Fruit fly (Drosophila melanogaster): ENCODE measurements around the gene IRSp53.

IRSp53 gene

dm6 chr3L:11182994-11183393 is 47.1 kb downstream of the IRSp53 start:
- TF ChIP-seq Hr83 (GFP tag; optimal IDR thresholded peaks at IDR 0.05; ENCODE audit: poor library complexity, severe bottlenecking), result no peak
- no peak for TF ChIP-seq brk (GFP tag; optimal IDR thresholded peaks at IDR 0.05)
- no peak for TF ChIP-seq Myc (optimal IDR thresholded peaks at IDR 0.05)
- no peak for TF ChIP-seq sage (GFP tag; optimal IDR thresholded peaks at IDR 0.05)
- no peak for TF ChIP-seq ey (GFP tag; optimal IDR thresholded peaks at IDR 0.05)
- no peak for TF ChIP-seq CG32264 (GFP tag; optimal IDR thresholded peaks at IDR 0.05)
- TF ChIP-seq Jra (GFP tag; optimal IDR thresholded peaks at IDR 0.05), result no peak
- no peak for TF ChIP-seq lola (GFP tag; optimal IDR thresholded peaks at IDR 0.05)
- no peak for TF ChIP-seq HLH106 (tag; optimal IDR thresholded peaks at IDR 0.05)
- no peak for TF ChIP-seq dmrt93B (GFP tag; optimal IDR thresholded peaks at IDR 0.05)
- TF ChIP-seq sv (GFP tag; optimal IDR thresholded peaks at IDR 0.05), result no peak
- TF ChIP-seq fru (GFP tag; optimal IDR thresholded peaks at IDR 0.05), result no peak
- TF ChIP-seq Dif (GFP tag; optimal IDR thresholded peaks at IDR 0.05; ENCODE audit: partially characterized antibody), result no peak

DNA sequence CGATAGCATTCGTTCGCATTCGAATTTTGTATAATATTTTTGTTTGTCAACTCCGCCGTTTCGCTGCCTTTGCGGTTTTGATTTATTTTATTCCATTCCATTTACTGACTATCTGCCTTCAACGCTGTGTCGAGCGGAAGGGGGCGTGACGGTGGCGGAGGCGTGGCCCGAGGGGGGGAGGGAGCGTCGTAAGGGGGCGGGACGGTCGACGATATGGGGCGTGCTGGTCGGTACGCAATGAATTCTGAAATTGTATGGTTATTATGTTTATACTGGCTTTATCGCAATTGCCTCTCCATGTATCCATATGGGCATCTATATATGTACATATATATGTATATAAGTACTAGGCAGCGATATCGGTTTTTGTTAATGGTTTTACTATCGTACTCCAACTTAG is 48.1 kb downstream of the IRSp53 start:
- TF ChIP-seq h (GFP tag; optimal IDR thresholded peaks at IDR 0.05), result no peak
- no peak for TF ChIP-seq CrebA (GFP tag; optimal IDR thresholded peaks at IDR 0.05; ENCODE audit: borderline replicate concordance)
- no peak for TF ChIP-seq woc (GFP tag; optimal IDR thresholded peaks at IDR 0.05)
- TF ChIP-seq Dfd (GFP tag; optimal IDR thresholded peaks at IDR 0.05), result peak; percentile 81

dm6 chr3L:11186768-11187167 is 50.9 kb downstream of the IRSp53 start:
- TF ChIP-seq fru (GFP tag; optimal IDR thresholded peaks at IDR 0.05) (peak; percentile 5), N (GFP tag; optimal IDR thresholded peaks at IDR 0.05) (no peak), HLH106 (tag; optimal IDR thresholded peaks at IDR 0.05) (no peak), Sp1 (GFP tag; optimal IDR thresholded peaks at IDR 0.05) (no peak), foxo (GFP tag; optimal IDR thresholded peaks at IDR 0.05) (peak in 1 of 2 experiments; percentile 5)

DNA sequence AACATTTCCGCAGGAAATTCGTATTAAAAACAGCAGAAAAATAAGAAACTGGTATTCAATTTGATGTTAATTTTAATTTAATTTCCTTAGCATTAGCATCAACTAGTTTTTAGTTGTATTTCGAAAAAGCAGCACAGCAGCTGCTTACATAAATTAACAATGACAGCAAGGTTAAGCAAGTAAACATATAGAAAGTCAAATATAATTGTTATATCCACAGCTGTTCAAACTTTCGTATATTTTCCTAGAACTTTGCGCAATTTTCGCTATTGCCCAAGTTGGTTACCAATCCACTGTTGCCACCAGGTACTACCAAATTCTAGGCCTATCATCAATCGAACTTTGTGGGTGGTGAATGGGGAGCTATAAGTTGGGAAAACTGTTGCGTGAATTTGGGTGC is 54.2 kb downstream of the IRSp53 start:
- TF ChIP-seq dmrt93B (GFP tag; optimal IDR thresholded peaks at IDR 0.05) (no peak), Hr78 (GFP tag; optimal IDR thresholded peaks at IDR 0.05) (no peak), jim (GFP tag; optimal IDR thresholded peaks at IDR 0.05) (no peak), ey (GFP tag; optimal IDR thresholded peaks at IDR 0.05) (no peak), psq (GFP tag; optimal IDR thresholded peaks at IDR 0.05) (no peak), Mio (GFP tag; optimal IDR thresholded peaks at IDR 0.05) (no peak), Myc (optimal IDR thresholded peaks at IDR 0.05) (no peak), woc (GFP tag; optimal IDR thresholded peaks at IDR 0.05) (no peak), dsf (GFP tag; optimal IDR thresholded peaks at IDR 0.05; ENCODE audit: borderline replicate concordance) (no peak)

- peak; percentile 28 for TF ChIP-seq Dfd (GFP tag; optimal IDR thresholded peaks at IDR 0.05)
- no peak for TF ChIP-seq Vsx2 (GFP tag; optimal IDR thresholded peaks at IDR 0.05; ENCODE audit: partially characterized antibody)
Observed at dm6 chr3L:11195275-11195674, 59.4 kb downstream of the IRSp53 start.

- TF ChIP-seq Dfd (GFP tag; optimal IDR thresholded peaks at IDR 0.05), result peak; percentile 10
- TF ChIP-seq Vsx2 (GFP tag; optimal IDR thresholded peaks at IDR 0.05; ENCODE audit: partially characterized antibody), result no peak
Observed at dm6 chr3L:11196860-11197259, 61.0 kb downstream of the IRSp53 start.

DNA sequence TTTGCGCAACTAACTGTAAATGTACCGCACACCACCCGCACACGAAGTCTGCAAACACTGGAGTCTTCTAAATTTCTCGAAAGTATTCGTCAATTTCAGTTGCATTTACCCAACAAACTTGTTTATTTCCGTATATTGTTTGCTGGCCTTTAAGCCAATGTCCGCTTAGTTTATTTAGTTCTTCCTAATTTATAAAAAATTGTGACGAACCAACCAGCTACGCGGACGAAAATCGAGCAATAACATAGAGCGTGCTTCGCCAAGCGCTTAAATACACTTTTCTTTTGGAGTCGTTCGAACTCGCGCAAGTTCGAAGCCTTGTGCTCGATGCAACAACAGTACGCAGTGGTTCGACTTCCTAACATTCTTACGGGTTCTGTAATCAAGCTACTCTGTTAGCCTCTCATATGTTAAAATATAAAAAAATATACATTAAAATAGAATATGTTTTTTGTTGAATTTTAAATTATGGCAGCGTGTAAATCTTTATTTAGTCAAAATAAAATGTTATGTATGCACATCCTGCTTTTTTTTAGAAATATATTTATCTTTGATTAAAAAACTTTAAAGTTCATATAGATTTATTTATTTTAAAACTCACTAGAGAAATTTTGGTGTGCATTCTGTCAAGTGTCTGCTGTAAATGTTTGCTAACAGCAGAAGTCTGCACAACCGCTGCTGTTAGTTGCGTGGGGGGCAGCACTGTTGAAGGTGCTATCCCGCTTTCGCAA is 61.6 kb downstream of the IRSp53 start, which contains the start of gene GlcAT-P:
Gene GlcAT-P (minus strand): TSS at position 246 of the 731 bp plus-strand sequence.
- peak; percentile 45 for TF ChIP-seq rgr (GFP tag; optimal IDR thresholded peaks at IDR 0.05)
- peak; percentile 60 for TF ChIP-seq brk (GFP tag; optimal IDR thresholded peaks at IDR 0.05)
- TF ChIP-seq woc (GFP tag; optimal IDR thresholded peaks at IDR 0.05), result peak; percentile 45
- TF ChIP-seq dsf (GFP tag; optimal IDR thresholded peaks at IDR 0.05; ENCODE audit: borderline replicate concordance), result no peak
- TF ChIP-seq HLH106 (tag; optimal IDR thresholded peaks at IDR 0.05), result peak; percentile 69
- no peak for TF ChIP-seq N (GFP tag; optimal IDR thresholded peaks at IDR 0.05)
- peak; percentile 36 for TF ChIP-seq sv (GFP tag; optimal IDR thresholded peaks at IDR 0.05)
- no peak for TF ChIP-seq lola (GFP tag; optimal IDR thresholded peaks at IDR 0.05)
- TF ChIP-seq psq (GFP tag; optimal IDR thresholded peaks at IDR 0.05), result peak; percentile 59
- peak; percentile 57 for TF ChIP-seq OdsH (GFP tag; optimal IDR thresholded peaks at IDR 0.05)
- TF ChIP-seq CG9705 (GFP tag; optimal IDR thresholded peaks at IDR 0.05), result peak; percentile 2
- TF ChIP-seq Dif (GFP tag; optimal IDR thresholded peaks at IDR 0.05; ENCODE audit: partially characterized antibody), result no peak
- peak; percentile 56 for TF ChIP-seq fru (GFP tag; optimal IDR thresholded peaks at IDR 0.05)
- peak; percentile 2 for TF ChIP-seq Hnf4 (GFP tag; optimal IDR thresholded peaks at IDR 0.05)
- TF ChIP-seq Hr83 (GFP tag; optimal IDR thresholded peaks at IDR 0.05; ENCODE audit: poor library complexity, severe bottlenecking), result no peak
- peak; percentile 69 for TF ChIP-seq Sp1 (GFP tag; optimal IDR thresholded peaks at IDR 0.05)
- peak in 1 of 2 experiments; percentile 63 for TF ChIP-seq foxo (GFP tag; optimal IDR thresholded peaks at IDR 0.05)
- no peak for TF ChIP-seq Abd-B (GFP tag; optimal IDR thresholded peaks at IDR 0.05)

Measured in whole organism, wandering third instar larva.